Fruit fly (Drosophila melanogaster): ENCODE measurements around the gene CG5849.

CG5849 gene

DNA sequence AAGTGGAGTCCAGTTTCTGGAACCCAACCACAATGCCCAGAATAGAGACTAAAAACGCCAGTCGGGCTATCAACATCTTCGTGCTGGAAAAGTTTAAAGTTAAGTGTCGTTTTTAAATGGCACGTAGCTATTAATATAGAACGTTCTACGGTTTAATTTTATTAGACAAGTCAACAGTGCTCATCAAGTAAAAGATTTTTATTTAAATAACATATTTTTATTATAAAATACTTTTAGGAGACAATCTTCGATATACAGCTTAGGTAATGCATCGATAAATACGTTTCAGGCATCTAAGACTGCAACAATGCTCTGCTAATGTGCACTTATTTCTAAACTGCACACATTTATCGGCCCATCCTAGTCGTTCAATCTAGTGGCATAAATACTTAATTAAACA lies 3.2 kb upstream of the CG5849 start, which contains the start of gene CG42869:
CG42869 (minus strand) TSS at position 101 of the 400 bp plus-strand sequence.
- TF ChIP-seq CG17801 (GFP tag; optimal IDR thresholded peaks at IDR 0.05; ENCODE audit: partially characterized antibody), result no peak

DNA sequence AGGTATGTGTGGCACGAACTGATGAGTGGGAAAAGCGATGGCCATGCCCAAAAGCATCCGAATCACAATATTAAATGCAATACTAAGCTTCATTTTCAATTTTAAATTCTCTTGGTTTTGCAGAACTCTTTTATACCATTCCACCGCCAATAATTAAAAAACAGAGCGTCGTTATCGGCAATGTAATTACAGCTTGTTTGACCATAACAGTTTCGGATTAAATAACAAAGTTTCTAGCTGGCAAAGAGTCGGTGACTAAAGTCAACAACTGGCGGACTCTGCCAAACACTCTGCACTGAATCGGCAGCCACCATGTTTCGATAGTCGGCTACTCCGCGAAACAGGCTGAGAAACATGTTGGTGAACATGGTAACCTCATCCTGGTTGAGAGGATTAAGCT lies 2.6 kb upstream of the CG5849 start, which contains the start of gene CG42870:
CG42870 (minus strand) TSS at position 101 of the 400 bp plus-strand sequence.
- TF ChIP-seq CG17801 (GFP tag; optimal IDR thresholded peaks at IDR 0.05; ENCODE audit: partially characterized antibody), result no peak

- no peak for TF ChIP-seq CG17801 (GFP tag; optimal IDR thresholded peaks at IDR 0.05; ENCODE audit: partially characterized antibody)
Observed at dm6 chr3R:21739010-21739409, 895 bp upstream of the CG5849 start, which contains the start of gene CG34034. CG34034 (minus strand) TSS chr3R:21739110.

DNA sequence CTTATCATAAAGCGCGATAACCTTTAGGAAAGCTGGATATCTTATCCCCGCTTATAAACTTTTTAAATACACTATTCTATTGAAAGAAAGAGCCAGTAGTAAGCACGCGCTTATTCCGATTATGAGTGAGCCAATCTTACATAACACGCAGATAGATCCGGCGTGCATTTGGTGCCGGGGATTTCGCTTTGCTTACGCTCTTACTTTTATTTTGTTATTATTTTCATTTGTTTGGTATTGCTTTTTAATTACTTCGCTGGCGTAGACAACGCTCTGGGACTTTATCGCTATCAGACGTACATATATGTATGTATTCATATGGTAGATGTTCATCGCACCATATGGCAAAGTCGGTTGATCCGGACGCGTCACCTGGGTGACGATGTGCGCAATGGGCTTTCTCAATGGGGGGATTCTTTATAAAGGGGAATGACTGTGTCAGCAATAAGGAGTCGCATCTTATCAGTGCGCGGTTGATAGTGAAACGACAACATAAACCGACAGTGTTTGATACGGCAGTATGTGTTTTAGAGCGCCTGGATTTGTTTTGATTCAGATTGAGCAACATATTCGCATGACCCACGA lies 953 bp downstream of the CG5849 start:
- TF ChIP-seq CG17801 (GFP tag; optimal IDR thresholded peaks at IDR 0.05; ENCODE audit: partially characterized antibody), result no peak

dm6 chr3R:21744988-21745387 lies 5.1 kb downstream of the CG5849 start, which contains the start of gene CG31343:
CG31343 (plus strand) TSS chr3R:21745266.
- no peak for TF ChIP-seq CG17801 (GFP tag; optimal IDR thresholded peaks at IDR 0.05; ENCODE audit: partially characterized antibody)

DNA sequence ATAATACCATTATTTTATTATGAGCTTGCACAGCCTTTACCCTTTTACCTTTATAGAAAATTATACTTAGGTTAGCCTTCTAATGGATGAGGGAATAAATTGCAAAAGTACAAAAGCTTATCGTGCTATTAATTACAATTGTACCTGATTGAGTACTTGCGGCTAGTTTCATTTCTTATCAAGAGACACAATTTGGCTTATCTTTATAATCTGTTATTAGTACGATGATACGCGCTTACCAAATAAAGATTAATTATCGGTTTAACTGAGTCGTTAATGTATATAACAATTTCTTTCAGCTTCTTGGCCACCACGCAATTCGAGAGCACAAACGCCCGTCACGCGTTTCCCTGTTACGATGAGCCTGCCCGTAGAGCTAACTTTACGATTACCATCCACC lies 6.0 kb downstream of the CG5849 start:
- no peak for TF ChIP-seq CG17801 (GFP tag; optimal IDR thresholded peaks at IDR 0.05; ENCODE audit: partially characterized antibody)

DNA sequence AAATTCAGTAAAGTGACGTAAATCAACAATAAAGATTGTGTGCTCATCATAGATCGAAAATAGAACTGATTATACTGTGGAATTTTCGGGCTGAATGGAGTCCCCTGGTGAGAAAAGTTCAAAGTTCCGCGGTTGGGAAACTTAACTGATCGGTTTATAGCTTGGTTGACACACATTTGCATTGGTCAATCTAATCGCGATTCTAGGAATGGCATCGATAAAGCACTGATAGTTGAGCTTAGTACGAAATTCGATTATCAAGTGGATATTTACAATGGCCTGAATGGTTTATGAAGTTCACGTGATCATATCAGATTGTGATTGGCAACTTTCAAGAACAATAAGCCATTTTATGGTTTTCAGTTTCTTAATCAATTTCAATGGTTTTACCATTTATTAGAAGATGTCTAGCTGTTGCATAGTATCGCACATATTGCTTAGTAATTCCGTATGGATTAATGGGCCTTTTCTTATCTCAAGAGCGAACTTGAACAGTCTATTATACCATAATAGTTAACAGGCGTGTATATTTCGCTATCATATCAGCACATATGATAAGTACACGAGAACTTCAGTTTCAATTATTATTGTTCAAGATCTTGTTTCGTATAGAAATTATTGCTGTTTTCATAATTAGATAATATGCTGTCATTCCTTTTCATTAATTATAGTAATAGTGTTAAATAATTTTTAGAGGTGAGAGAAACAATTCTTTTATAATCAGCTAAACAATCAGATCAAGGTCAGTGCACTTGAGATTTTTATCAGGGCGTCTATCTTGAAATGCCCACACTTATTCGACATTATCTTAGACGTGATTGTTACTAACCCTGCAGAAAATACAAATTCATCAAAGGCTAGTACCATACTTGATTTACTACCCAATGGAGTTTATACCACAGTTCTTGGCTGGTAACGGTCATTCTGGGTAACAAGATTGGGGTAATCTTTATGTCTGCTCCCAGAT lies 9.3 kb downstream of the CG5849 start, which contains the start of gene CG31233:
CG31233 (plus strand) TSS at position 900 of the 967 bp plus-strand sequence.
- no peak for TF ChIP-seq CG17801 (GFP tag; optimal IDR thresholded peaks at IDR 0.05; ENCODE audit: partially characterized antibody)

DNA sequence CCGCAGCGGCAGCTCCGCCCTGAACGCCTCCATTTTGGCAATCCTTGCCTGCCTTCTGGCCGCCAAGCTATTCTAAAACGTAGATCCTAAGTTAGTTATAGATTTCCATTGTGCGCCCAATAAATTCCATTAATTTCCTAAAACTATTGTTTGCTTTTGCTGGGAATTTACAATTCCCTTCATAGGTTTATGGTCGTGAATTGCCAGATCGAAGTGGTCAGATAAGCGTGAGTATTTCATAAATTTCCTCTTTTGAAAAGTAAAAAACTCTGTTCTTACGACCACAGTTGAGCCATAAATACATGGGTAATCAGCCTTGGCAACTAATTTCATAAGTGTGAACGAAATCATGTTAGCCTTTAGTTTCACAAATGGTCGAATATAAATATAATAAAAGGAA lies 13.2 kb downstream of the CG5849 start:
- no peak for TF ChIP-seq CG17801 (GFP tag; optimal IDR thresholded peaks at IDR 0.05; ENCODE audit: partially characterized antibody)

DNA sequence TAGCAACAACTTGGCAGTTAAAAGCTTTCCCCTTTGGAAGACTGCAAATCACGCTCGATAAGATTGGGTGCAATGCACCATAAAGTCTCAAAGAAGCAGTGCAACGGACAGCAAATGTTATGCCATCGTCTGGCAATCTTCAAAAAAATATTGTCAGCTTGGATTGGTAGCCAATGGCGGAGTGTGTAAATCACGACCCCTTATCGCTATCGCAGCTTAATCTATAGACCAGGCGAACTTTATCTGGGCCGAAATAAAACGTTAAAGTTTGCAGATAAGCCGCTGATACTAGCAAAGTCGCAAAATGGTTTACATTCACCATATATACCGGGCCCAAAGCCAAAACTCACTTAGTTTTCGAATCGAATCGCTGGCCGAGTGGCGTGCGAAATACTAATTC lies 14.1 kb downstream of the CG5849 start, which contains the start of gene CG31198:
CG31198 (plus strand) TSS at position 351 of the 400 bp plus-strand sequence.
- TF ChIP-seq CG17801 (GFP tag; optimal IDR thresholded peaks at IDR 0.05; ENCODE audit: partially characterized antibody), result no peak

dm6 chr3R:21757550-21757949 lies 17.6 kb downstream of the CG5849 start:
- TF ChIP-seq CG17801 (GFP tag; optimal IDR thresholded peaks at IDR 0.05; ENCODE audit: partially characterized antibody), result no peak

DNA sequence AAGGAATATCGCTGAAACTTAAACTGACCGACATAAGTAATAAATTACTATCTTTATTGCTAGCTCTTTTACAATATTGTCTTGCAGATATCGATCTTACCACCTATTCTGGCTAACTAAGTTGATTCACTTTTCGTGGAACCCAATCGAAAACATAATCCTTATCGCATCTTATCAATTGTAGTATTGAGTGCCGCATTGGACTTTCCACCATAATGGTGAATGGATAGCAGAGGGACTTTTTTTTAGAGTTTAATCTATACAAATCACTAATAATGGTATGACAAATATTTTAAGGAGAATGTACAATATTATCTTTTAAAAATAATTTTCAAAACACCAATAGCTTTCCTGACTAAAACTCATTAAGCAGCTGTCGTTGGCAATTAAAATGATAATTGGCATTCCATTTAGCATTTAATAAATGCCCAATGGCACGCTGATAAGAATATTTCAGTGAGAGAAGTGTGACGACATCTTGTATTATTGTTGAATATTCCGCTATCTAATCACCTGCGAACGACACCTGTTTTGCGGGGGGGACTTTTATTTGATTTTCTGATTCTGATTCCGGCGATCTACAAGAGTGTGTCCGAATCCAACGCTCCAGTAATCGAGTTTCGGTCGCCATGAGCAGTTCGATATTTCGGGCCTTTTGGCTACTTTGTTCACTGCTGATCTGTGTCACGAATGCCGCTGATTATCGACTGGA lies 18.4 kb downstream of the CG5849 start, which contains the start of gene CG42335:
CG42335 (plus strand) TSS at position 620 of the 712 bp plus-strand sequence.
- TF ChIP-seq CG17801 (GFP tag; optimal IDR thresholded peaks at IDR 0.05; ENCODE audit: partially characterized antibody), result no peak

DNA sequence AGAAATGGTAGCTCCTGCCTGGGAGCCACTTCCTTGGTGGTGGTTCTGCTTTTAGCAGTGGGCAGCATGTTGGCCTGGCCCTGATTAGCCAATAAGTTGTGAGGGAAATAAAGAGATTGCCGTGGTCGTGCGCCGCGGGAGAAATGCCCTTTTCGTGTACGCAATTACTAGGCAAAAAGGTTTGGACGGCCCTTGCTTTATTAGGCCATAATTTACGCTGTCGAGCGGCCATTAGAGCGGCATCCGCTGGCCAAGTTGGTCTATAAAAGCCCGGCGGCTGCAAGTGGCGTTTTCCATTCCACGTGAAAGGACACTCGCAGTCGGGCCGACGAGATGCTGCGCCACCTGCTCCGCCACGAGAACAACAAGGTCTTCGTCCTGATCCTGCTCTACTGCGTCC lies 29.3 kb downstream of the CG5849 start, which contains the start of gene Burs:
Burs (plus strand) TSS at position 301 of the 400 bp plus-strand sequence.
- no peak for TF ChIP-seq CG17801 (GFP tag; optimal IDR thresholded peaks at IDR 0.05; ENCODE audit: partially characterized antibody)

dm6 chr3R:21775766-21776165 lies 35.9 kb downstream of the CG5849 start, which contains the start of the genes GABA-B-R2 and CG6800:
GABA-B-R2 (minus strand) TSS chr3R:21775840.
CG6800 (plus strand) TSS chr3R:21776138.
- no peak for TF ChIP-seq CG17801 (GFP tag; optimal IDR thresholded peaks at IDR 0.05; ENCODE audit: partially characterized antibody)

DNA sequence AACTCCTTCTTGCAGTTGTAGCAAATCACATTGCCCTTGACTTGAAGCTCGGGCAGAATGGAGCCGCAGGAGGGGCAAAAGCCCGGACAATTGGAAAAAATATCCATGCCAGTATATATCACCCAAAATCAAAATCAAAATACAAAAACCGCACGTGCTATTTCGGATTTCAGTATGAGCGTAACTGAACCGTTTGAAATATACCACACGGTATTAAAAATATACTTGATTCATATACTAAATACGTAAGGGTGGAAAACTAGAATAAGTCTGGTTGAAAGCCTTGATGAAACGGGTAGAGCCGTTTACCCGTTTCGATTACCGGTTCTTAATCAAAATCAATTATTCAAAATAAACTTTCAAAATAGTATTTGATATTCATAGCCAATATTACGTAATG lies 37.8 kb downstream of the CG5849 start, which contains the start of gene Polr1H:
Polr1H (minus strand) TSS at position 188 of the 400 bp plus-strand sequence.
- TF ChIP-seq CG17801 (GFP tag; optimal IDR thresholded peaks at IDR 0.05; ENCODE audit: partially characterized antibody), result no peak
